Fruit fly (Drosophila melanogaster): ENCODE measurements around the gene CG17493.

dm6 chr2L:22575346-22575745 is 25.5 kb downstream of the CG17493 start:
- no peak for TF ChIP-seq ey (GFP tag; optimal IDR thresholded peaks at IDR 0.05)
- no peak for TF ChIP-seq dl (GFP tag; optimal IDR thresholded peaks at IDR 0.05; ENCODE audit: insufficient read depth in 1 of 2, partially characterized antibody in 2 of 2)
- TF ChIP-seq lola (GFP tag; optimal IDR thresholded peaks at IDR 0.05): no peak
- no peak for TF ChIP-seq br (GFP tag; optimal IDR thresholded peaks at IDR 0.05)
- TF ChIP-seq GATAd (GFP tag; optimal IDR thresholded peaks at IDR 0.05): no peak
- TF ChIP-seq OdsH (GFP tag; optimal IDR thresholded peaks at IDR 0.05): no peak
- TF ChIP-seq usp (GFP tag; optimal IDR thresholded peaks at IDR 0.05): no peak
- TF ChIP-seq Sp1 (GFP tag; optimal IDR thresholded peaks at IDR 0.05): no peak
- no peak for TF ChIP-seq h (GFP tag; optimal IDR thresholded peaks at IDR 0.05)
